Fruit fly (Drosophila melanogaster) whole organism, adult: ENCODE measurements around the gene CG42369.

Source experiments
- CG14711 ChIP-seq: fragments of 200-800 bp; sonication (Bioruptor generic); optimal IDR thresholded peaks from 2 replicates; lab custom pipeline; 2018; ENCODE audit warnings: missing biosample characterization, mild to moderate bottlenecking, missing genetic modification characterization, moderate library complexity
- CG1620 ChIP-seq: fragments of 200-800 bp; sonication (Bioruptor generic); optimal IDR thresholded peaks from 2 replicates; lab custom pipeline; 2016; ENCODE audit warnings: missing biosample characterization, missing genetic modification characterization
- CG33017 ChIP-seq: fragments of 200-800 bp; sonication (Bioruptor generic); optimal IDR thresholded peaks from 2 replicates; lab custom pipeline; 2018; ENCODE audit warnings: missing biosample characterization, mild to moderate bottlenecking, missing genetic modification characterization, moderate library complexity
- CG5204 ChIP-seq: fragments of 200-800 bp; sonication (Bioruptor generic); optimal IDR thresholded peaks from 2 replicates; lab custom pipeline; 2016; ENCODE audit warnings: missing biosample characterization, missing genetic modification characterization
- CG7045 ChIP-seq: fragments of 200-800 bp; sonication (Bioruptor generic); optimal IDR thresholded peaks from 2 replicates; lab custom pipeline; 2017; ENCODE audit warnings: missing biosample characterization, mild to moderate bottlenecking, missing genetic modification characterization
- CG7101 ChIP-seq: fragments of 200-800 bp; sonication (Bioruptor generic); optimal IDR thresholded peaks from 2 replicates; lab custom pipeline; 2018; ENCODE audit warnings: missing biosample characterization, mild to moderate bottlenecking, missing genetic modification characterization, moderate library complexity
- Clk ChIP-seq: fragments of 200-800 bp; sonication (Bioruptor generic); optimal IDR thresholded peaks from 2 replicates; lab custom pipeline; 2017; ENCODE audit warnings: missing biosample characterization, missing genetic modification characterization
- Hr96 ChIP-seq: fragments of 200-800 bp; sonication (Bioruptor generic); optimal IDR thresholded peaks from 2 replicates; lab custom pipeline; 2016; ENCODE audit warnings: missing biosample characterization, missing genetic modification characterization
- Mnt ChIP-seq: fragments of 200-800 bp; sonication (Bioruptor generic); optimal IDR thresholded peaks from 2 replicates; lab custom pipeline; 2016; ENCODE audit warnings: missing biosample characterization, mild to moderate bottlenecking, missing genetic modification characterization
- cnc ChIP-seq, 2 experiments: fragments of >200 bp; optimal IDR thresholded peaks; 2 replicates each; lab custom pipeline; 2017
- kay ChIP-seq: fragments of 200-800 bp; sonication (Bioruptor generic); peaks from one replicate; lab custom pipeline; 2016; ENCODE audit warnings: missing biosample characterization, missing genetic modification characterization, borderline replicate concordance
- pad ChIP-seq: fragments of 200-800 bp; sonication (Bioruptor generic); optimal IDR thresholded peaks from 3 replicates; lab custom pipeline; 2017; ENCODE audit warnings: missing biosample characterization, missing genetic modification characterization, mild to moderate bottlenecking, moderate library complexity, missing genetic modification reagents
- tj ChIP-seq: fragments of 200-800 bp; sonication (Bioruptor generic); optimal IDR thresholded peaks from 3 replicates; lab custom pipeline; 2017; ENCODE audit warnings: missing biosample characterization, mild to moderate bottlenecking, missing genetic modification characterization, moderate library complexity
- toe ChIP-seq: fragments of 200-800 bp; sonication (Bioruptor generic); optimal IDR thresholded peaks from 2 replicates; lab custom pipeline; 2016; ENCODE audit warnings: missing biosample characterization, missing genetic modification characterization

dm6 chr2L:6385409-6385808, 11.6 kb downstream of the CG42369 start, which contains the start of gene Nepl6:
- TF ChIP-seq CG33017 (tag; lab: Kevin White, UChicago) (no peak), tj (GFP tag; lab: Kevin White, UChicago) (no peak), CG7045 (GFP tag; lab: Kevin White, UChicago) (no peak), Clk (GFP tag; lab: Kevin White, UChicago) (no peak), cnc (optimal IDR thresholded peaks at IDR 0.05; lab: Kevin White, UChicago) (no peak), pad (GFP tag; lab: Kevin White, UChicago) (no peak), toe (no peak), CG1620 (no peak), CG5204 (GFP tag; lab: Kevin White, UChicago) (no peak), Mnt (GFP tag; lab: Kevin White, UChicago) (no peak), Hr96 (GFP tag; lab: Kevin White, UChicago) (no peak), kay (GFP tag; lab: Kevin White, UChicago) (no peak), CG14711 (no peak), CG7101 (no peak)
